Worm (Caenorhabditis elegans) whole organism, midembryonic: ENCODE results near the gene fbxa-148.
"Not testable (repeated sequence)": the region's sequence is repeated elsewhere in the genome, so short reads cannot be mapped to it uniquely, and the experiment has no call there.

Experiments
- T22C8.4 ChIP-seq: fragments of 200-800 bp; sonication (Bioruptor generic); IDR thresholded peaks from 2 replicates; pipeline ENCODE4 v1.3.6; 2022; ENCODE audit warnings: missing genetic modification characterization, missing compliant biosample characterization
- cog-1 ChIP-seq: sonication (generic microtip); optimal IDR thresholded peaks from 2 replicates; lab custom pipeline; 2016; ENCODE audit warnings: missing genetic modification characterization, missing compliant biosample characterization
- flt-1 ChIP-seq: fragments of 200-800 bp; sonication (Bioruptor generic); IDR thresholded peaks from 2 replicates; pipeline ENCODE4 v1.3.6; 2022; ENCODE audit warnings: missing genetic modification characterization, missing compliant biosample characterization
- klf-2 ChIP-seq: fragments of 200-800 bp; sonication (Bioruptor generic); conservative IDR thresholded peaks from 2 replicates; pipeline ENCODE4 v1.3.6; 2022; ENCODE audit warnings: missing genetic modification reagents, missing genetic modification characterization, missing compliant biosample characterization
- med-1 ChIP-seq: sonication (generic microtip); optimal IDR thresholded peaks from 2 replicates; lab custom pipeline; 2017; ENCODE audit warnings: missing genetic modification characterization, mild to moderate bottlenecking, missing compliant biosample characterization, antibody characterized with exemption, missing genetic modification reagents; ENCODE audit not compliant: insufficient read depth
- ref-1 ChIP-seq: fragments of 200-800 bp; sonication (Bioruptor generic); conservative IDR thresholded peaks from 2 replicates; pipeline ENCODE4 v1.3.6; 2022; ENCODE audit warnings: missing genetic modification reagents, missing genetic modification characterization, missing compliant biosample characterization
- tab-1 ChIP-seq: fragments of 200-800 bp; sonication (Bioruptor generic); IDR thresholded peaks from 2 replicates; pipeline ENCODE4 v1.3.6; 2022; ENCODE audit warnings: missing genetic modification characterization, missing compliant biosample characterization
- ztf-23 ChIP-seq: fragments of 200-800 bp; sonication (Bioruptor generic); IDR thresholded peaks from 2 replicates; pipeline ENCODE4 v1.3.6; 2022; ENCODE audit warnings: missing genetic modification reagents, missing genetic modification characterization, missing compliant biosample characterization
- ztf-29 ChIP-seq: fragments of 200-800 bp; sonication (Bioruptor generic); IDR thresholded peaks from 2 replicates; pipeline ENCODE4 v1.3.6; 2022; ENCODE audit warnings: missing genetic modification reagents, missing genetic modification characterization, missing compliant biosample characterization

fbxa-148 gene

ce11 chrV:16916079-16916478 lies 22.8 kb upstream of the fbxa-148 start, which contains the start of gene F09C6.10:
TSS of gene F09C6.10 (minus strand) at chrV:16916179.
- TF ChIP-seq med-1 (GFP tag; lab: Kevin White, UChicago) (no peak), flt-1 (GFP tag; lab: Robert Waterston, UW) (no peak), ref-1 (GFP tag; lab: Robert Waterston, UW) (no peak), cog-1 (no peak), T22C8.4 (GFP tag; lab: Robert Waterston, UW) (no peak), klf-2 (GFP tag; lab: Robert Waterston, UW) (no peak), ztf-29 (GFP tag; lab: Robert Waterston, UW) (no peak), ztf-23 (GFP tag; lab: Robert Waterston, UW) (no peak), tab-1 (GFP tag; lab: Robert Waterston, UW) (no peak)

- no peak for TF ChIP-seq klf-2 (GFP tag; lab: Robert Waterston, UW)
- no peak for TF ChIP-seq ref-1 (GFP tag; lab: Robert Waterston, UW)
- no peak for TF ChIP-seq cog-1
- no peak for TF ChIP-seq flt-1 (GFP tag; lab: Robert Waterston, UW)
- no peak for TF ChIP-seq T22C8.4 (GFP tag; lab: Robert Waterston, UW)
- no peak for TF ChIP-seq med-1 (GFP tag; lab: Kevin White, UChicago)
- no peak for TF ChIP-seq ztf-23 (GFP tag; lab: Robert Waterston, UW)
- TF ChIP-seq tab-1 (GFP tag; lab: Robert Waterston, UW), result no peak
- no peak for TF ChIP-seq ztf-29 (GFP tag; lab: Robert Waterston, UW)
These were observed 20.5 kb upstream of the fbxa-148 start, which contains the start of the genes fbxa-206 and Y102A5C.2 for ce11 chrV:16918378-16918777. TSS of gene fbxa-206 (minus strand) at chrV:16918478. TSS of gene Y102A5C.2 (plus strand) at chrV:16918731.

- no peak for TF ChIP-seq T22C8.4 (GFP tag; lab: Robert Waterston, UW)
- no peak for TF ChIP-seq ztf-29 (GFP tag; lab: Robert Waterston, UW)
- TF ChIP-seq cog-1, result no peak
- no peak for TF ChIP-seq flt-1 (GFP tag; lab: Robert Waterston, UW)
- TF ChIP-seq tab-1 (GFP tag; lab: Robert Waterston, UW), result no peak
- TF ChIP-seq ztf-23 (GFP tag; lab: Robert Waterston, UW), result no peak
- no peak for TF ChIP-seq med-1 (GFP tag; lab: Kevin White, UChicago)
- TF ChIP-seq ref-1 (GFP tag; lab: Robert Waterston, UW), result no peak
- no peak for TF ChIP-seq klf-2 (GFP tag; lab: Robert Waterston, UW)
These were observed 19.2 kb upstream of the fbxa-148 start for ce11 chrV:16919675-16920074.

- no peak for TF ChIP-seq ref-1 (GFP tag; lab: Robert Waterston, UW)
- TF ChIP-seq ztf-29 (GFP tag; lab: Robert Waterston, UW), result no peak
These were observed 16.9 kb upstream of the fbxa-148 start, which contains the start of gene Y102A5C.4 for ce11 chrV:16921952-16922351. TSS of gene Y102A5C.4 (plus strand) at chrV:16922252.

- no peak for TF ChIP-seq T22C8.4 (GFP tag; lab: Robert Waterston, UW)
- no peak for TF ChIP-seq ztf-29 (GFP tag; lab: Robert Waterston, UW)
- TF ChIP-seq cog-1, result no peak
- no peak for TF ChIP-seq ztf-23 (GFP tag; lab: Robert Waterston, UW)
These were observed 11.5 kb upstream of the fbxa-148 start, which contains the start of gene Y102A5C.36 for ce11 chrV:16927345-16927744. TSS of gene Y102A5C.36 (minus strand) at chrV:16927445.

- not testable (repeated sequence) for TF ChIP-seq flt-1, ref-1, ztf-23 (GFP tag; lab: Robert Waterston, UW)
These were observed 9.2 kb downstream of the fbxa-148 start, which contains the start of gene fbxa-112 for ce11 chrV:16948011-16948410. TSS of gene fbxa-112 (minus strand) at chrV:16948111.

ce11 chrV:16949609-16950008 lies 10.8 kb downstream of the fbxa-148 start, which contains the start of gene fbxa-111:
TSS of gene fbxa-111 (minus strand) at chrV:16949709.
- TF ChIP-seq ztf-23 (GFP tag; lab: Robert Waterston, UW); flt-1 (GFP tag; lab: Robert Waterston, UW); med-1 (GFP tag; lab: Kevin White, UChicago): not testable (repeated sequence)

- TF ChIP-seq tab-1 (GFP tag; lab: Robert Waterston, UW) (no peak), ref-1 (GFP tag; lab: Robert Waterston, UW) (no peak), ztf-23 (GFP tag; lab: Robert Waterston, UW) (no peak), ztf-29 (GFP tag; lab: Robert Waterston, UW) (no peak), cog-1 (no peak), flt-1 (GFP tag; lab: Robert Waterston, UW) (no peak), T22C8.4 (GFP tag; lab: Robert Waterston, UW) (no peak)
These were observed 11.2 kb downstream of the fbxa-148 start for ce11 chrV:16950036-16950435.

ce11 chrV:16951504-16951903 lies 12.7 kb downstream of the fbxa-148 start, which contains the start of gene clec-238:
TSS of gene clec-238 (plus strand) at chrV:16951804.
- TF ChIP-seq tab-1 (GFP tag; lab: Robert Waterston, UW), result no peak
- no peak for TF ChIP-seq ztf-23 (GFP tag; lab: Robert Waterston, UW)
- no peak for TF ChIP-seq cog-1
- no peak for TF ChIP-seq ref-1 (GFP tag; lab: Robert Waterston, UW)
- no peak for TF ChIP-seq med-1 (GFP tag; lab: Kevin White, UChicago)
- no peak for TF ChIP-seq flt-1 (GFP tag; lab: Robert Waterston, UW)
- TF ChIP-seq T22C8.4 (GFP tag; lab: Robert Waterston, UW), result no peak
- no peak for TF ChIP-seq klf-2 (GFP tag; lab: Robert Waterston, UW)
- no peak for TF ChIP-seq ztf-29 (GFP tag; lab: Robert Waterston, UW)

- TF ChIP-seq klf-2 (GFP tag; lab: Robert Waterston, UW) (no peak), tab-1 (GFP tag; lab: Robert Waterston, UW) (no peak), ztf-29 (GFP tag; lab: Robert Waterston, UW) (no peak), ref-1 (GFP tag; lab: Robert Waterston, UW) (no peak), cog-1 (no peak), med-1 (GFP tag; lab: Kevin White, UChicago) (no peak), ztf-23 (GFP tag; lab: Robert Waterston, UW) (no peak), flt-1 (GFP tag; lab: Robert Waterston, UW) (no peak), T22C8.4 (GFP tag; lab: Robert Waterston, UW) (no peak)
These were observed 15.9 kb downstream of the fbxa-148 start, which contains the start of gene srh-206 for ce11 chrV:16954766-16955165. TSS of gene srh-206 (minus strand) at chrV:16954866.
